Worm (Caenorhabditis elegans) whole organism, L1 larva: ENCODE results near the gene mdt-1.2.
A peak's percentile ranks its signal among the peaks of the same experiment; 100 is the strongest.

ENCODE experiments used
- C04F5.9 ChIP-seq: sonication (generic microtip); optimal IDR thresholded peaks from 2 replicates; lab custom pipeline; 2016; ENCODE audit warnings: missing genetic modification characterization, missing compliant biosample characterization
- C34B4.2 ChIP-seq: sonication (generic microtip); optimal IDR thresholded peaks from 2 replicates; lab custom pipeline; 2017; ENCODE audit warnings: mild to moderate bottlenecking, missing genetic modification characterization, missing compliant biosample characterization
- F16B12.6 ChIP-seq: fragments of 150-350 bp; optimal IDR thresholded peaks from 2 replicates; lab custom pipeline; 2014; ENCODE audit warnings: missing biosample characterization, missing genetic modification characterization
- Y116A8C.19 ChIP-seq: sonication (generic microtip); optimal IDR thresholded peaks from 2 replicates; lab custom pipeline; 2016; ENCODE audit warnings: missing compliant biosample characterization, missing genetic modification characterization, borderline replicate concordance
- aha-1 ChIP-seq: fragments of 150-350 bp; optimal IDR thresholded peaks from 2 replicates; lab custom pipeline; 2014; ENCODE audit warnings: missing biosample characterization, missing genetic modification characterization
- blmp-1 ChIP-seq: fragments of 150-350 bp; optimal IDR thresholded peaks from 2 replicates; lab custom pipeline; 2014; ENCODE audit warnings: missing biosample characterization, missing genetic modification characterization
- ceh-63 ChIP-seq: fragments of 200-800 bp; sonication (Bioruptor generic); optimal IDR thresholded peaks from 2 replicates; lab custom pipeline; 2018; ENCODE audit warnings: mild to moderate bottlenecking, missing genetic modification characterization, missing compliant biosample characterization
- ceh-82 ChIP-seq, 3 experiments: fragments of 150-350 bp in 1 of 3; sonication (generic microtip) in 2 of 3; optimal IDR thresholded peaks; 2 replicates each; lab custom pipeline; 2014 to 2017; ENCODE audit warnings: missing biosample characterization in 3 of 3, missing genetic modification characterization in 3 of 3
- ceh-90 ChIP-seq: sonication (generic microtip); optimal IDR thresholded peaks from 2 replicates; lab custom pipeline; 2016; ENCODE audit warnings: missing genetic modification characterization, missing compliant biosample characterization
- ces-1 ChIP-seq: fragments of 150-350 bp; optimal IDR thresholded peaks from 2 replicates; lab custom pipeline; 2014; ENCODE audit warnings: missing biosample characterization, missing genetic modification reagents, missing genetic modification characterization
- dsc-1 ChIP-seq: sonication (generic microtip); optimal IDR thresholded peaks from 2 replicates; lab custom pipeline; 2016; ENCODE audit warnings: mild to moderate bottlenecking, missing genetic modification characterization, missing compliant biosample characterization
- efl-1 ChIP-seq, 4 experiments: fragments of 150-350 bp; optimal IDR thresholded peaks in 3 of 4; peaks in 1 of 4; 1 replicate in 1 of 4; 2 replicates in 3 of 4; lab custom pipeline; 2014; ENCODE audit warnings: missing biosample characterization in 2 of 4, missing genetic modification characterization in 2 of 4, missing genetic modification reagents in 2 of 4
- efl-3 ChIP-seq: fragments of 200-800 bp; sonication (Bioruptor generic); optimal IDR thresholded peaks from 2 replicates; lab custom pipeline; 2018; ENCODE audit warnings: mild to moderate bottlenecking, missing genetic modification characterization, missing compliant biosample characterization
- egl-13 ChIP-seq: sonication (generic microtip); optimal IDR thresholded peaks from 2 replicates; lab custom pipeline; 2016; ENCODE audit warnings: missing genotype, missing genetic modification reagents, missing genetic modification characterization, missing compliant biosample characterization
- egl-27 ChIP-seq, 2 experiments: fragments of 150-350 bp in 1 of 2; sonication (generic microtip); optimal IDR thresholded peaks; 3 replicates each; lab custom pipeline; 2017 to 2018; ENCODE audit warnings: missing biosample characterization in 2 of 2, missing genetic modification characterization in 2 of 2, missing genetic modification reagents in 2 of 2
- elt-2 ChIP-seq: sonication (generic microtip); optimal IDR thresholded peaks from 2 replicates; lab custom pipeline; 2016; ENCODE audit warnings: missing genetic modification characterization, mild to moderate bottlenecking, inconsistent platforms, missing compliant biosample characterization, missing genetic modification reagents
- elt-3 ChIP-seq, 6 experiments: fragments of 150-350 bp in 1 of 6; sonication (generic microtip); optimal IDR thresholded peaks; 2 replicates each; lab custom pipeline; 2017 to 2018; ENCODE audit warnings: missing biosample characterization in 6 of 6, missing genetic modification characterization in 6 of 6, inconsistent platforms in 1 of 6
- ets-5 ChIP-seq: fragments of 200-800 bp; sonication (Bioruptor generic); IDR thresholded peaks from 2 replicates; pipeline ENCODE4 v1.3.6; 2022; ENCODE audit warnings: missing genetic modification characterization, missing compliant biosample characterization
- fkh-10 ChIP-seq: sonication (generic microtip); optimal IDR thresholded peaks from 2 replicates; lab custom pipeline; 2017; ENCODE audit warnings: missing biosample characterization, missing genetic modification reagents, missing genetic modification characterization
- fkh-8 ChIP-seq: sonication (generic microtip); optimal IDR thresholded peaks from 2 replicates; lab custom pipeline; 2016; ENCODE audit warnings: mild to moderate bottlenecking, missing genetic modification characterization, missing compliant biosample characterization
- fos-1 ChIP-seq: fragments of 150-350 bp; optimal IDR thresholded peaks from 2 replicates; lab custom pipeline; 2014; ENCODE audit warnings: missing biosample characterization, missing genetic modification characterization
- grh-1 ChIP-seq: fragments of 200-800 bp; sonication (Bioruptor generic); IDR thresholded peaks from 2 replicates; pipeline ENCODE4 v1.3.6; 2022; ENCODE audit warnings: missing genetic modification reagents, missing genetic modification characterization, missing compliant biosample characterization
- hlh-4 ChIP-seq: sonication (generic microtip); optimal IDR thresholded peaks from 2 replicates; lab custom pipeline; 2016; ENCODE audit warnings: mild to moderate bottlenecking, missing genetic modification characterization, missing compliant biosample characterization
- hpl-2 ChIP-seq: fragments of 150-350 bp; optimal IDR thresholded peaks from 2 replicates; lab custom pipeline; 2014; ENCODE audit warnings: missing biosample characterization, missing genetic modification reagents, missing genetic modification characterization
- irx-1 ChIP-seq: sonication (generic microtip); optimal IDR thresholded peaks from 2 replicates; lab custom pipeline; 2016; ENCODE audit warnings: missing genetic modification characterization, missing compliant biosample characterization
- lin-15B ChIP-seq: fragments of 150-350 bp; sonication (generic microtip); optimal IDR thresholded peaks from 3 replicates; lab custom pipeline; 2014; ENCODE audit warnings: missing biosample characterization, missing genetic modification characterization
- lin-39 ChIP-seq: fragments of 150-350 bp; optimal IDR thresholded peaks from 2 replicates; lab custom pipeline; 2014; ENCODE audit warnings: missing biosample characterization, missing genetic modification reagents, missing genetic modification characterization
- lir-3 ChIP-seq: sonication (generic microtip); optimal IDR thresholded peaks from 2 replicates; lab custom pipeline; 2016; ENCODE audit warnings: mild to moderate bottlenecking, missing genetic modification characterization, moderate library complexity, missing compliant biosample characterization; ENCODE audit not compliant: poor library complexity
- lsy-2 ChIP-seq, 2 experiments: fragments of 150-350 bp; optimal IDR thresholded peaks; 2 replicates each; lab custom pipeline; 2014; ENCODE audit warnings: missing biosample characterization in 2 of 2, missing genetic modification characterization in 2 of 2
- mab-9 ChIP-seq: fragments of 200-800 bp; sonication (Bioruptor generic); IDR thresholded peaks from 2 replicates; pipeline ENCODE4 v1.3.6; 2022; ENCODE audit warnings: missing genetic modification reagents, missing genetic modification characterization, missing compliant biosample characterization
- mdl-1 ChIP-seq, 2 experiments: fragments of 150-350 bp; optimal IDR thresholded peaks; 2 replicates each; lab custom pipeline; 2014 to 2017; ENCODE audit warnings: missing biosample characterization in 2 of 2, missing genetic modification characterization in 2 of 2, inconsistent platforms in 1 of 2
- mep-1 ChIP-seq: fragments of 150-350 bp; optimal IDR thresholded peaks from 2 replicates; lab custom pipeline; 2014; ENCODE audit warnings: missing biosample characterization, missing genetic modification characterization
- nhr-11 ChIP-seq: fragments of 150-350 bp; optimal IDR thresholded peaks from 2 replicates; lab custom pipeline; 2014; ENCODE audit warnings: missing biosample characterization, missing genetic modification characterization
- nhr-12 ChIP-seq: sonication (generic microtip); optimal IDR thresholded peaks from 2 replicates; lab custom pipeline; 2017; ENCODE audit warnings: missing biosample characterization, missing genetic modification characterization
- nhr-28 ChIP-seq: fragments of 150-350 bp; optimal IDR thresholded peaks from 2 replicates; lab custom pipeline; 2014; ENCODE audit warnings: missing biosample characterization, missing genetic modification characterization
- nhr-71 ChIP-seq: sonication (generic microtip); optimal IDR thresholded peaks from 2 replicates; lab custom pipeline; 2016; ENCODE audit warnings: mild to moderate bottlenecking, missing genetic modification characterization, moderate library complexity, missing compliant biosample characterization
- nhr-77 ChIP-seq: fragments of 150-350 bp; optimal IDR thresholded peaks from 2 replicates; lab custom pipeline; 2014; ENCODE audit warnings: missing biosample characterization, missing genetic modification characterization
- nhr-85 ChIP-seq: sonication (generic microtip); peaks from one replicate; lab custom pipeline; 2016; ENCODE audit warnings: missing genetic modification characterization, inconsistent platforms, missing compliant biosample characterization
- nhr-90 ChIP-seq: sonication (generic microtip); optimal IDR thresholded peaks from 2 replicates; lab custom pipeline; 2016; ENCODE audit warnings: mild to moderate bottlenecking, missing genetic modification characterization, missing compliant biosample characterization; ENCODE audit not compliant: poor library complexity
- pax-3 ChIP-seq: fragments of 200-800 bp; sonication (Bioruptor generic); optimal IDR thresholded peaks from 2 replicates; lab custom pipeline; 2018; ENCODE audit warnings: mild to moderate bottlenecking, missing genetic modification characterization, moderate library complexity, missing compliant biosample characterization
- pqm-1 ChIP-seq: sonication (generic microtip); optimal IDR thresholded peaks from 3 replicates; lab custom pipeline; 2017; ENCODE audit warnings: missing biosample characterization, missing genetic modification characterization
- rnt-1 ChIP-seq: sonication (generic microtip); optimal IDR thresholded peaks from 2 replicates; lab custom pipeline; 2016; ENCODE audit warnings: mild to moderate bottlenecking, missing genetic modification characterization, moderate library complexity, missing compliant biosample characterization
- skn-1 ChIP-seq: fragments of 150-350 bp; optimal IDR thresholded peaks from 2 replicates; lab custom pipeline; 2014; ENCODE audit warnings: missing biosample characterization, missing genetic modification characterization
- snpc-4 ChIP-seq: fragments of 150-350 bp; optimal IDR thresholded peaks from 2 replicates; lab custom pipeline; 2014; ENCODE audit warnings: missing biosample characterization, missing genetic modification characterization
- sox-4 ChIP-seq: sonication (generic microtip); optimal IDR thresholded peaks from 2 replicates; lab custom pipeline; 2016; ENCODE audit warnings: missing genetic modification characterization, missing compliant biosample characterization
- swsn-7 ChIP-seq: sonication (generic microtip); optimal IDR thresholded peaks from 2 replicates; lab custom pipeline; 2016; ENCODE audit warnings: missing genetic modification characterization, missing compliant biosample characterization
- tbx-2 ChIP-seq: sonication (generic microtip); optimal IDR thresholded peaks from 2 replicates; lab custom pipeline; 2016; ENCODE audit warnings: missing genetic modification characterization, missing compliant biosample characterization
- tlp-1 ChIP-seq: fragments of 150-350 bp; optimal IDR thresholded peaks from 2 replicates; lab custom pipeline; 2014; ENCODE audit warnings: missing biosample characterization, missing genetic modification characterization
- unc-30 ChIP-seq: sonication (generic microtip); optimal IDR thresholded peaks from 2 replicates; lab custom pipeline; 2017; ENCODE audit warnings: missing biosample characterization, missing genetic modification characterization
- unc-62 ChIP-seq: fragments of 150-350 bp; optimal IDR thresholded peaks from 2 replicates; lab custom pipeline; 2014; ENCODE audit warnings: missing biosample characterization, missing genetic modification reagents, missing genetic modification characterization
- unc-86 ChIP-seq: sonication (generic microtip); optimal IDR thresholded peaks from 2 replicates; lab custom pipeline; 2016; ENCODE audit warnings: missing genetic modification characterization, missing compliant biosample characterization
- unc-98 ChIP-seq: fragments of 200-800 bp; sonication (Bioruptor generic); IDR thresholded peaks from 2 replicates; pipeline ENCODE4 v1.3.6; 2022; ENCODE audit warnings: missing genetic modification characterization, missing compliant biosample characterization
- vab-15 ChIP-seq: sonication (generic microtip); optimal IDR thresholded peaks from 2 replicates; lab custom pipeline; 2017; ENCODE audit warnings: missing genotype, mild to moderate bottlenecking, missing genetic modification characterization, missing compliant biosample characterization
- ztf-4 ChIP-seq: fragments of 150-350 bp; optimal IDR thresholded peaks from 2 replicates; lab custom pipeline; 2014; ENCODE audit warnings: missing biosample characterization, missing genetic modification characterization

mdt-1.2 gene

DNA sequence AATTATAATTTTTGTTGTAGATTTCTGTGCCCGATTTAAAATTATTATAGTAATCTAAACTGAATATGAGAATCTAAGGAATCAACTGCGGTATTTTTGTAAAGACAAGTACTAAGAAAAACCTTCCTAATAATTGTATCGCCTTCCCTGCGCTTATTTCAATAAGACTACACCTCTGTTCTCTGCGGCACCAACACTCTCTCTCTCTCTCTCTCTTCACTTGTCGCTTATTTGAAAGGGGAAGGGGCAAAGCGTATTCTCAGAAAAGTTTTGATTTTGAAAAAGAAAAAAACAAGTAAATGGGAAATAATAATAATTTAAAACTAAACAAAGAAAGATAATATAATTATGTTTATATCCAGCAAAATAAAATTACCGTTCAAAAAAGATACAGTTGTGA lies 29.9 kb downstream of the mdt-1.2 start (continued):
- TF ChIP-seq nhr-71 (tag; lab: Kevin White, UChicago) (peak; percentile 75), vab-15 (no peak), elt-2 (peak; percentile 22), swsn-7 (peak; percentile 58), ces-1 (no peak), ztf-4 (tag; lab: Kevin White, UChicago) (peak; percentile 8), lir-3 (peak; percentile 25), mab-9 (GFP tag; lab: Robert Waterston, UW) (no peak), snpc-4 (tag; lab: Kevin White, UChicago) (peak; percentile 41), tlp-1 (tag; lab: Kevin White, UChicago) (no peak), ceh-63 (GFP tag; lab: Kevin White, UChicago) (no peak), egl-27 (tag; optimal IDR thresholded peaks at IDR 0.05; lab: Kevin White, UChicago) (no peak), lin-15B (tag; lab: Kevin White, UChicago) (no peak), nhr-85 (tag; lab: Kevin White, UChicago) (peak; percentile 65), C34B4.2 (no peak), lin-39 (tag; lab: Kevin White, UChicago) (peak; percentile 67), hlh-4 (no peak), Y116A8C.19 (tag; lab: Kevin White, UChicago) (no peak), unc-30 (tag; lab: Kevin White, UChicago) (no peak), grh-1 (GFP tag; lab: Robert Waterston, UW) (no peak), hpl-2 (GFP tag; lab: Kevin White, UChicago) (peak; percentile 15), nhr-77 (tag; lab: Kevin White, UChicago) (peak; percentile 78), mep-1 (tag; lab: Kevin White, UChicago) (peak; percentile 85), ets-5 (GFP tag; lab: Robert Waterston, UW) (no peak), nhr-12 (tag; lab: Kevin White, UChicago) (no peak), dsc-1 (tag; lab: Kevin White, UChicago) (no peak), mdl-1 (tag; optimal IDR thresholded peaks at IDR 0.05; lab: Kevin White, UChicago) (peak in 1 of 2 experiments; percentile 48), nhr-11 (peak; percentile 78), efl-3 (GFP tag; lab: Kevin White, UChicago) (no peak), unc-62 (no peak), F16B12.6 (tag; lab: Kevin White, UChicago) (no peak), aha-1 (tag; lab: Kevin White, UChicago) (no peak), pqm-1 (tag; lab: Kevin White, UChicago) (no peak), rnt-1 (tag; lab: Kevin White, UChicago) (peak; percentile 85), efl-1 (optimal IDR thresholded peaks at IDR 0.05; lab: Kevin White, UChicago) (peak; percentile 53 to 68), efl-1 (GFP tag; optimal IDR thresholded peaks at IDR 0.05 in 1 of 2; lab: Kevin White, UChicago) (peak; percentile 5 to 40), unc-98 (GFP tag; lab: Robert Waterston, UW) (no peak), lsy-2 (tag; optimal IDR thresholded peaks at IDR 0.05; lab: Kevin White, UChicago) (peak; percentile 57 to 69), irx-1 (tag; lab: Kevin White, UChicago) (peak; percentile 38), egl-13 (tag; lab: Kevin White, UChicago) (no peak), C04F5.9 (tag; lab: Kevin White, UChicago) (no peak), ceh-82 (tag; optimal IDR thresholded peaks at IDR 0.05; lab: Kevin White, UChicago) (peak; percentile 86 to 89 (median 88)), nhr-90 (peak; percentile 75)

DNA sequence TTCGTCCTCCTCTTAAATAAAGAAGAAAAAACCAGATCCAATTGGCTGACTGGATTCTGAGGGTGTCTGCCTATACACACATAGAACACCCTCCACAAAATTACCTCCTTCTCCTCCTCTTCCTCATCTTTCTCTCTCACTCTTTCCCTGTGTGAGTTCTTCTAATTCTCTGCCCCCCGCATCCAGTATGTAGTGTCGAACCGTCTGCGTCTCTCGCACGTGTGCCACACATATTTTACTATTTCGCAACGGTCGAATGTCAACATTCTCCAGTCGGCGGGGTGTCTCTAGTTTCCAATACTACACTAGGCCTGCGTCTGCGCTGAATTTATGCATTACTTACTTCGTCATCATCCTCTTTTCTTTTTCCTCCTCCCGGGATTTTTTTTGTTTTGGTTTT lies 33.0 kb downstream of the mdt-1.2 start:
- peak; percentile 42 for TF ChIP-seq nhr-77 (tag; lab: Kevin White, UChicago)
- TF ChIP-seq nhr-12 (tag; lab: Kevin White, UChicago) = no peak
- no peak for TF ChIP-seq mab-9 (GFP tag; lab: Robert Waterston, UW)
- TF ChIP-seq nhr-28 (tag; lab: Kevin White, UChicago) = no peak
- TF ChIP-seq blmp-1 (tag; lab: Kevin White, UChicago) = peak; percentile 57
- peak in 1 of 6 experiments; percentile 29 for TF ChIP-seq elt-3 (tag; optimal IDR thresholded peaks at IDR 0.05; lab: Kevin White, UChicago)
- peak; percentile 61 for TF ChIP-seq fkh-8 (tag; lab: Kevin White, UChicago)
- TF ChIP-seq ceh-90 (tag; lab: Kevin White, UChicago) = no peak
- peak; percentile 50 for TF ChIP-seq fos-1 (tag; lab: Kevin White, UChicago)
- TF ChIP-seq swsn-7 = peak; percentile 59
- peak; percentile 81 for TF ChIP-seq skn-1
- no peak for TF ChIP-seq fkh-10
- peak; percentile 36 to 73 for TF ChIP-seq lsy-2 (tag; optimal IDR thresholded peaks at IDR 0.05; lab: Kevin White, UChicago)
- peak; percentile 24 for TF ChIP-seq unc-86 (tag; lab: Kevin White, UChicago)
- TF ChIP-seq sox-4 (tag; lab: Kevin White, UChicago) = no peak
- no peak for TF ChIP-seq pax-3 (tag; lab: Kevin White, UChicago)
- TF ChIP-seq tbx-2 (tag; lab: Kevin White, UChicago) = peak; percentile 54
